Worm (Caenorhabditis elegans): ENCODE measurements around the gene T05A8.8.

DNA sequence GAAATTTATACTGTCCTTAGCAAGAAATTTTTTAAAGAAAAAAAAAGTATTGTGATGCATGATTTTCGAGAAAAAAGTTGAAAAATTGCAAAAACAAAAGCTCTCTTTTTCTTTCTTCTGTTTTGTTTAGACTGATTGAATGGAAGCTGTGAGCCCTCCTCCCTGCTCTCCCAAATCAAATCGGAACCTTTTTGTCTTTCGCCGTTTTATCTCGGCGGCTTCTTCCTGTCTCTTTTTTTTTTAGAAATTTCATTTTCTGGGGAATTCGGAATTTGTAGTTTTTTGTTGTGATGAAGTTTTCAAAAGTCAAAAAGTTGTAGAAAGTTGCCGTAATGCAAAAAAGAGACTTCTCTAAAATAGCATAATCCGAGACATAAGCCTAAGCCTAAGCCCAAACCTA, 5.8 kb upstream of the T05A8.8 start:
- TF ChIP-seq dpl-1 (GFP tag; optimal IDR thresholded peaks at IDR 0.05): no peak
- TF ChIP-seq egrh-3 (GFP tag; IDR thresholded peaks at IDR 0.05): no peak
- TF ChIP-seq him-1 (tag; optimal IDR thresholded peaks at IDR 0.05): no peak
- TF ChIP-seq nhr-120 (GFP tag; IDR thresholded peaks at IDR 0.05): no peak
- no peak for TF ChIP-seq efl-1 (GFP tag; optimal IDR thresholded peaks at IDR 0.05)
- TF ChIP-seq ets-4 (GFP tag; optimal IDR thresholded peaks at IDR 0.05): no peak
- TF ChIP-seq nhr-80 (tag; optimal IDR thresholded peaks at IDR 0.05): no peak
- TF ChIP-seq aptf-3 (GFP tag; IDR thresholded peaks at IDR 0.05): no peak
- TF ChIP-seq let-607 (tag; optimal IDR thresholded peaks at IDR 0.05): no peak
- TF ChIP-seq zfh-2 (GFP tag; conservative IDR thresholded peaks at IDR 0.05): no peak
- TF ChIP-seq gei-17 (GFP tag; optimal IDR thresholded peaks at IDR 0.05): no peak
- TF ChIP-seq rcor-1 (GFP tag; IDR thresholded peaks at IDR 0.05): no peak

Data from whole organism, young adult.